Fruit fly (Drosophila melanogaster) whole organism, embryonic: ENCODE data around the gene Pink1.

ENCODE experiments used
- Awh ChIP-seq: fragments of 200-800 bp; sonication (Bioruptor generic); IDR thresholded peaks from 2 replicates; pipeline ENCODE4, ENCODE4 v1.3.6; 2022; ENCODE audit warnings: missing biosample characterization, missing genetic modification characterization
- B-H2 ChIP-seq: fragments of 200-800 bp; sonication (Bioruptor generic); optimal IDR thresholded peaks from 2 replicates; lab custom pipeline; 2018; ENCODE audit warnings: missing biosample characterization, mild to moderate bottlenecking, missing genetic modification characterization
- Bgb ChIP-seq: fragments of 200-800 bp; sonication (Bioruptor generic); IDR thresholded peaks from 2 replicates; pipeline ENCODE4 v1.3.6; 2022; ENCODE audit warnings: missing biosample characterization, missing genetic modification characterization; ENCODE audit not compliant: partially characterized antibody
- Blimp-1 ChIP-seq: fragments of 200-800 bp; sonication (Bioruptor generic); optimal IDR thresholded peaks from 3 replicates; lab custom pipeline; 2018; ENCODE audit warnings: missing biosample characterization, missing genetic modification characterization, mild to moderate bottlenecking, moderate library complexity, missing genetic modification reagents
- CG10462 ChIP-seq: fragments of 200-800 bp; sonication (Bioruptor generic); optimal IDR thresholded peaks from 2 replicates; lab custom pipeline; 2016; ENCODE audit warnings: missing biosample characterization, missing genetic modification characterization
- CG11504 ChIP-seq: fragments of 200-800 bp; sonication (Bioruptor generic); optimal IDR thresholded peaks from 3 replicates; lab custom pipeline; 2019; ENCODE audit warnings: missing biosample characterization, mild to moderate bottlenecking, missing genetic modification characterization, moderate library complexity
- CG12155 ChIP-seq: fragments of 200-800 bp; sonication (Bioruptor generic); optimal IDR thresholded peaks from 3 replicates; lab custom pipeline; 2016; ENCODE audit warnings: missing biosample characterization, missing genetic modification characterization
- CG14014 ChIP-seq: fragments of 200-800 bp; sonication (Bioruptor generic); IDR thresholded peaks from 2 replicates; pipeline ENCODE4 v1.3.6; 2022; ENCODE audit warnings: missing biosample characterization, missing genetic modification characterization
- CG15269 ChIP-seq: fragments of 200-800 bp; sonication (Bioruptor generic); optimal IDR thresholded peaks from 2 replicates; lab custom pipeline; 2018; ENCODE audit warnings: missing biosample characterization, mild to moderate bottlenecking, missing genetic modification characterization, moderate library complexity
- CG1603 ChIP-seq: fragments of 200-800 bp; sonication (Bioruptor generic); optimal IDR thresholded peaks from 2 replicates; lab custom pipeline; 2019; ENCODE audit warnings: missing biosample characterization, mild to moderate bottlenecking, missing genetic modification characterization, moderate library complexity
- CG16779 ChIP-seq: fragments of 200-800 bp; sonication (Bioruptor generic); IDR thresholded peaks from 2 replicates; pipeline ENCODE4 v1.3.6; 2022; ENCODE audit warnings: missing biosample characterization, missing genetic modification characterization
- CG31365 ChIP-seq: fragments of 200-800 bp; sonication (Bioruptor generic); optimal IDR thresholded peaks from 2 replicates; lab custom pipeline; 2018; ENCODE audit warnings: missing biosample characterization, mild to moderate bottlenecking, missing genetic modification characterization
- CG5245 ChIP-seq: fragments of 200-800 bp; sonication (Bioruptor generic); optimal IDR thresholded peaks from 3 replicates; lab custom pipeline; 2016; ENCODE audit warnings: missing biosample characterization, missing genetic modification characterization
- CG7987 ChIP-seq: fragments of 200-800 bp; sonication (Bioruptor generic); optimal IDR thresholded peaks from 2 replicates; lab custom pipeline; 2018; ENCODE audit warnings: missing biosample characterization, mild to moderate bottlenecking, missing genetic modification characterization, moderate library complexity
- CG8089 ChIP-seq: fragments of 200-800 bp; sonication (Bioruptor generic); optimal IDR thresholded peaks from 3 replicates; lab custom pipeline; 2016; ENCODE audit warnings: missing biosample characterization, missing genetic modification characterization
- CG8478 ChIP-seq: fragments of >200 bp; optimal IDR thresholded peaks from 2 replicates; lab custom pipeline; 2018
- CG9609 ChIP-seq: fragments of 200-800 bp; sonication (Bioruptor generic); optimal IDR thresholded peaks from 3 replicates; lab custom pipeline; 2016; ENCODE audit warnings: missing biosample characterization, missing genetic modification characterization
- CG9727 ChIP-seq: fragments of 200-800 bp; sonication (Bioruptor generic); optimal IDR thresholded peaks from 3 replicates; lab custom pipeline; 2017; ENCODE audit warnings: missing biosample characterization, mild to moderate bottlenecking, missing genetic modification characterization
- Dbx ChIP-seq: fragments of 200-800 bp; sonication (Bioruptor generic); IDR thresholded peaks from 3 replicates; pipeline ENCODE4 v1.3.6; 2022; ENCODE audit warnings: missing biosample characterization, missing genetic modification characterization
- Doc2 ChIP-seq: fragments of 200-800 bp; sonication (Bioruptor generic); IDR thresholded peaks from 2 replicates; pipeline ENCODE4 v1.3.6; 2022; ENCODE audit warnings: missing biosample characterization, missing genetic modification characterization
- GATAe ChIP-seq: fragments of 200-800 bp; sonication (Bioruptor generic); conservative IDR thresholded peaks from 2 replicates; pipeline ENCODE4 v1.3.6; 2022; ENCODE audit warnings: missing biosample characterization, missing genetic modification characterization
- HHEX ChIP-seq: fragments of 200-800 bp; sonication (Bioruptor generic); optimal IDR thresholded peaks from 3 replicates; lab custom pipeline; 2017; ENCODE audit warnings: missing biosample characterization, mild to moderate bottlenecking, missing genetic modification characterization, missing genetic modification reagents
- Hr3 ChIP-seq: fragments of 200-800 bp; sonication (Bioruptor generic); optimal IDR thresholded peaks from 3 replicates; lab custom pipeline; 2016; ENCODE audit warnings: missing biosample characterization, missing genetic modification characterization
- Lpt ChIP-seq: fragments of >200 bp; optimal IDR thresholded peaks from 2 replicates; lab custom pipeline; 2018; ENCODE audit warnings: missing biosample characterization, missing genetic modification characterization
- MESR4 ChIP-seq: fragments of 200-800 bp; sonication (Bioruptor generic); optimal IDR thresholded peaks from 2 replicates; lab custom pipeline; 2018; ENCODE audit warnings: missing biosample characterization, mild to moderate bottlenecking, missing genetic modification characterization, moderate library complexity
- Nf-YA ChIP-seq: fragments of 200-800 bp; sonication (Bioruptor generic); IDR thresholded peaks from 2 replicates; pipeline ENCODE4 v1.3.6; 2022; ENCODE audit warnings: missing biosample characterization, missing genetic modification characterization
- PHDP ChIP-seq: fragments of 200-800 bp; sonication (Bioruptor generic); optimal IDR thresholded peaks from 3 replicates; lab custom pipeline; 2018; ENCODE audit warnings: missing biosample characterization, mild to moderate bottlenecking, missing genetic modification characterization, moderate library complexity
- Tbp ChIP-seq: fragments of >200 bp; optimal IDR thresholded peaks from 2 replicates; lab custom pipeline; 2018; ENCODE audit warnings: missing biosample characterization, missing genetic modification characterization
- bsh ChIP-seq, 2 experiments: fragments of 200-800 bp; sonication (Bioruptor generic); optimal IDR thresholded peaks; 2 replicates each; lab custom pipeline; 2017 to 2018; ENCODE audit warnings: mild to moderate bottlenecking in 2 of 2, missing biosample characterization in 2 of 2, missing genetic modification characterization in 2 of 2, moderate library complexity in 1 of 2
- chif ChIP-seq, 2 experiments: fragments of 200-800 bp; sonication (Bioruptor generic); optimal IDR thresholded peaks; 3 replicates each; lab custom pipeline; 2016; ENCODE audit warnings: missing biosample characterization in 2 of 2, missing genetic modification characterization in 2 of 2
- corto ChIP-seq: fragments of 200-800 bp; sonication (Bioruptor generic); optimal IDR thresholded peaks from 2 replicates; lab custom pipeline; 2016; ENCODE audit warnings: missing biosample characterization, mild to moderate bottlenecking, missing genetic modification characterization, moderate library complexity
- crol ChIP-seq: fragments of 200-800 bp; sonication (Bioruptor generic); IDR thresholded peaks from 2 replicates; pipeline ENCODE4 v1.3.6; 2022; ENCODE audit warnings: missing biosample characterization, missing genetic modification characterization
- da ChIP-seq: fragments of 200-800 bp; sonication (Bioruptor generic); optimal IDR thresholded peaks from 2 replicates; lab custom pipeline; 2016; ENCODE audit warnings: missing biosample characterization, missing genetic modification characterization
- dmrt99B ChIP-seq: fragments of 200-800 bp; sonication (Bioruptor generic); optimal IDR thresholded peaks from 2 replicates; lab custom pipeline; 2018; ENCODE audit warnings: missing biosample characterization, mild to moderate bottlenecking, missing genetic modification characterization, moderate library complexity
- emc ChIP-seq: fragments of 200-800 bp; sonication (Bioruptor generic); optimal IDR thresholded peaks from 2 replicates; lab custom pipeline; 2016; ENCODE audit warnings: missing biosample characterization, missing genetic modification characterization
- fru ChIP-seq: fragments of >200 bp; optimal IDR thresholded peaks from 2 replicates; lab custom pipeline; 2017
- grau ChIP-seq: fragments of 200-800 bp; optimal IDR thresholded peaks from 3 replicates; lab custom pipeline; 2019; ENCODE audit warnings: missing biosample characterization, mild to moderate bottlenecking, missing genetic modification characterization, moderate library complexity
- ham ChIP-seq: fragments of 200-800 bp; sonication (Bioruptor generic); IDR thresholded peaks from 2 replicates; pipeline ENCODE4 v1.3.6; 2022; ENCODE audit warnings: missing biosample characterization, missing genetic modification characterization
- lab ChIP-seq: fragments of 200-800 bp; sonication (Bioruptor generic); optimal IDR thresholded peaks from 3 replicates; lab custom pipeline; 2017; ENCODE audit warnings: missing biosample characterization, missing genetic modification characterization, mild to moderate bottlenecking, moderate library complexity, missing genetic modification reagents
- lilli ChIP-seq: fragments of 200-800 bp; sonication (Bioruptor generic); optimal IDR thresholded peaks from 3 replicates; lab custom pipeline; 2016; ENCODE audit warnings: missing biosample characterization, missing genetic modification characterization
- lmd ChIP-seq: fragments of 200-800 bp; sonication (Bioruptor generic); IDR thresholded peaks from 2 replicates; pipeline ENCODE4 v1.3.6; 2022; ENCODE audit warnings: missing biosample characterization, missing genetic modification characterization
- mld ChIP-seq: fragments of 200-800 bp; sonication (Bioruptor generic); IDR thresholded peaks from 3 replicates; pipeline ENCODE4 v1.3.6; 2022; ENCODE audit warnings: missing biosample characterization, missing genetic modification characterization; ENCODE audit not compliant: partially characterized antibody
- otp ChIP-seq: fragments of 200-800 bp; sonication (Bioruptor generic); IDR thresholded peaks from 3 replicates; pipeline ENCODE4, ENCODE4 v1.3.6; 2022; ENCODE audit warnings: missing biosample characterization, missing genetic modification characterization
- pnt ChIP-seq: fragments of 200-800 bp; sonication (Bioruptor generic); optimal IDR thresholded peaks from 3 replicates; lab custom pipeline; 2016; ENCODE audit warnings: missing biosample characterization, missing genetic modification characterization
- repo ChIP-seq: fragments of 200-800 bp; sonication (Bioruptor generic); optimal IDR thresholded peaks from 2 replicates; lab custom pipeline; 2016; ENCODE audit warnings: missing biosample characterization, missing genetic modification characterization
- sna ChIP-seq: fragments of 200-800 bp; sonication (Bioruptor generic); IDR thresholded peaks from 2 replicates; pipeline ENCODE4 v1.3.6; 2022; ENCODE audit warnings: missing biosample characterization, missing genetic modification characterization; ENCODE audit not compliant: partially characterized antibody
- sob ChIP-seq: fragments of 200-800 bp; sonication (Bioruptor generic); IDR thresholded peaks from 2 replicates; pipeline ENCODE4 v1.3.6; 2022; ENCODE audit warnings: missing biosample characterization, missing genetic modification characterization
- sug ChIP-seq: fragments of 200-800 bp; optimal IDR thresholded peaks from 2 replicates; lab custom pipeline; 2019; ENCODE audit warnings: missing biosample characterization, mild to moderate bottlenecking, missing genetic modification characterization, moderate library complexity
- trem ChIP-seq: fragments of 200-800 bp; optimal IDR thresholded peaks from 3 replicates; lab custom pipeline; 2019; ENCODE audit warnings: missing biosample characterization, mild to moderate bottlenecking, missing genetic modification characterization, moderate library complexity
- ttk ChIP-seq: fragments of 200-800 bp; sonication (Bioruptor generic); IDR thresholded peaks from 2 replicates; pipeline ENCODE4 v2.1.2; 2022; ENCODE audit warnings: missing biosample characterization, missing genetic modification characterization
- wor ChIP-seq: fragments of 200-800 bp; sonication (Bioruptor generic); IDR thresholded peaks from 2 replicates; pipeline ENCODE4 v1.3.6; 2022; ENCODE audit warnings: missing biosample characterization, missing genetic modification characterization

The Pink1 gene

DNA sequence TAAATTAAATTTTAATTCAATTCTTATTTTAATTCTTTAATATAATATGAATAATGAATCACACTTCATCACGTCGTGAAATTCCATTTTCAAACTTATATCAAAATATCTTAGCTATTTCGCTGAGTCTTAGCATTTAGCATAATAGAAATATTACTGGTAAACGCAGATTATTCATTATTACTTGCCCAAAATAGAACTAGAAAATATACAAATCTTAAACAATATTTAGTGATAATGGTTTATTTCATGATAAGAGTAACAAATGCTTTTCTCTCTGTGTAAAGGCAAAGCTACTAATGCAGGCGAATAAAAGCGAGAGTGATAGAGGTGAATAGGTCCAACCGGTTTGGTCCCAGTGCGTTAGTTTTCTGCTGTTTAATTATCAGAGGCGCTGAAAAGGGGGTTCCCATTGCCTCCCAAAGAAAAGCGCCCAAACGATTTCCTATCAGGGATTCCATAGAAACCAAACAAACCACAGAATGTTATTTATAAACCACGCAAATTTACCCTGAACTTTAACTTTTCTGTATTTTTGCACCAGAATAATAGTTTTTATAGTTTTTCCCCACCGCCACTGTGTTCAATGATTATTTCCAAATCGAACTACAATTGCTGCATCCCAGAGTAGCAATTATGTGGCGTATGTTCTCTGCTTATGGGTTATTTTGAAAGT, 20.6 kb upstream of the Pink1 start (continued):
- TF ChIP-seq lilli = peak; percentile 30
- TF ChIP-seq emc (GFP tag; lab: Kevin White, UChicago) = no peak
- TF ChIP-seq ham (GFP tag; lab: Robert Waterston, UW) = no peak
- TF ChIP-seq Lpt (GFP tag; lab: Kevin White, UChicago) = no peak
- TF ChIP-seq MESR4 (GFP tag; lab: Kevin White, UChicago) = no peak
- no peak for TF ChIP-seq HHEX (GFP tag; lab: Kevin White, UChicago)
- no peak for TF ChIP-seq mld (GFP tag; lab: Robert Waterston, UW)
- no peak for TF ChIP-seq GATAe
- no peak for TF ChIP-seq CG5245 (GFP tag; lab: Kevin White, UChicago)
- TF ChIP-seq fru = no peak
- no peak for TF ChIP-seq CG10462 (GFP tag; lab: Kevin White, UChicago)
- peak; percentile 41 for TF ChIP-seq CG1603 (tag; lab: Kevin White, UChicago)
- TF ChIP-seq Hr3 (GFP tag; lab: Kevin White, UChicago) = peak; percentile 1
- peak; percentile 58 for TF ChIP-seq lab (GFP tag; lab: Kevin White, UChicago)
- peak; percentile 69 for TF ChIP-seq lmd (GFP tag; lab: Robert Waterston, UW)
- TF ChIP-seq corto (GFP tag; lab: Kevin White, UChicago) = no peak
- peak; percentile 23 for TF ChIP-seq PHDP (tag; lab: Kevin White, UChicago)
- no peak for TF ChIP-seq Tbp (GFP tag; lab: Kevin White, UChicago)
- no peak for TF ChIP-seq pnt (GFP tag; lab: Kevin White, UChicago)
- no peak for TF ChIP-seq Awh
- no peak for TF ChIP-seq B-H2 (GFP tag; lab: Kevin White, UChicago)
- TF ChIP-seq sna (GFP tag; lab: Robert Waterston, UW) = no peak
- TF ChIP-seq CG7987 = no peak
- TF ChIP-seq dmrt99B (tag; lab: Kevin White, UChicago) = peak; percentile 58
- TF ChIP-seq trem (tag; lab: Kevin White, UChicago) = no peak
- TF ChIP-seq Nf-YA (GFP tag; lab: Robert Waterston, UW) = no peak
- TF ChIP-seq CG9727 = no peak
- no peak for TF ChIP-seq Bgb (GFP tag; lab: Robert Waterston, UW)
- TF ChIP-seq bsh (GFP tag; optimal IDR thresholded peaks at IDR 0.05; lab: Kevin White, UChicago) = peak in 1 of 2 experiments; percentile 8
- TF ChIP-seq da (GFP tag; lab: Kevin White, UChicago) = no peak
- peak; percentile 97 for TF ChIP-seq Blimp-1
- no peak for TF ChIP-seq CG16779 (GFP tag; lab: Robert Waterston, UW)
- no peak for TF ChIP-seq CG8478 (lab: Kevin White, UChicago)
- peak; percentile 2 for TF ChIP-seq CG12155
- 0 out of 2 replicates have a peak, but pooled peaks have one; percentile 34 for TF ChIP-seq sob (GFP tag; lab: Robert Waterston, UW)
- no peak for TF ChIP-seq wor (GFP tag; lab: Robert Waterston, UW)
- TF ChIP-seq Dbx (GFP tag; lab: Robert Waterston, UW) = 0 out of 3 replicates have a peak, but pooled peaks have one; percentile 34
- TF ChIP-seq Doc2 (GFP tag; lab: Robert Waterston, UW) = no peak
- peak; percentile 19 to 21 for TF ChIP-seq chif (GFP tag; optimal IDR thresholded peaks at IDR 0.05; lab: Kevin White, UChicago)
- no peak for TF ChIP-seq crol (GFP tag; lab: Robert Waterston, UW)
- TF ChIP-seq grau = peak; percentile 46
- no peak for TF ChIP-seq repo (GFP tag; lab: Kevin White, UChicago)
- TF ChIP-seq CG11504 = peak; percentile 83
- peak; percentile 56; the same call in 1 of the 2 replicates for TF ChIP-seq CG14014 (GFP tag; lab: Robert Waterston, UW)
- TF ChIP-seq CG9609 (GFP tag; lab: Kevin White, UChicago) = no peak
- TF ChIP-seq sug = no peak
- peak; percentile 35; the same call in 1 of the 2 replicates for TF ChIP-seq ttk (GFP tag; lab: Robert Waterston, UW)
- TF ChIP-seq otp (GFP tag; lab: Robert Waterston, UW) = peak; percentile 52; the same call in 1 of the 3 replicates
- no peak for TF ChIP-seq CG8089 (GFP tag; lab: Kevin White, UChicago)
- TF ChIP-seq CG31365 (tag; lab: Kevin White, UChicago) = no peak
- peak; percentile 56 for TF ChIP-seq CG15269 (tag; lab: Kevin White, UChicago)
